Worm (Caenorhabditis elegans): ENCODE data around the gene T11G6.5.
A peak's percentile ranks its signal among the peaks of the same experiment; 100 is the strongest.

Gene T11G6.5

DNA sequence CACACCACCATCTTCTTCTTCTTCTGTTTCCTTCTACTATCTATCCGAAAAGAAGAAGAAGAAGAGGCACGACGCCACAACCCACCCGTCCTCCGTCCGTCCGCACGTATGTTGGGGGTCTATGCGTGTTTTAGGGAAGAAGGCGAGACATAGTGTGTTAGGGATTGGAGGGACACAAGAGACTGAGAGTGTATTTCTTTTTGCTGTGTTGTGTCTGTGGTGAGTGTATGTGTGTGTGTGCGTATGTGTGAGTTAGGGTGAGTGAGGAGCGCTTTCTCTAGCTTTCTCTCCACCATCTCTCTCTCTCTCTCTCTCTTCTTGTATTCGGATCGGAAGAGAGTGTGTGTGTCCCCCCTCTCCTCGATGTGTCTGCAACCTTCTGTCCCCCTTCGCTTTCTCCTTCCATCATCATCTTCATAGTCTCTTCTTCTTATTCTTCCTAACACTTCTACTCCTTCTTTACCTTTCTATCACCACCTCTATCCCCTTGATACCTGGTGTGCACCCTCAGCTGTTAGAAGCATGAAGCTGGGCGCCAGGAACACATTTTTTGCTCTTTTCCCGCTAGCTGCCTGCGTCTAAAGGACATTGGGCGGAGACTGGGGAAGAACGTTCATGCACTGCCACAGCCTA is 20.8 kb downstream of the T11G6.5 start:
- TF ChIP-seq flt-1 (GFP tag; IDR thresholded peaks at IDR 0.05), result peak; percentile 68; the same call in 1 of the 2 replicates
- peak; percentile 65 for TF ChIP-seq ztf-29 (GFP tag; IDR thresholded peaks at IDR 0.05)
- peak; percentile 54; the same call in 1 of the 2 replicates for TF ChIP-seq klf-2 (GFP tag; conservative IDR thresholded peaks at IDR 0.05)
- 0 out of 2 replicates have a peak, but pooled peaks have one; percentile 23 for TF ChIP-seq ref-1 (GFP tag; conservative IDR thresholded peaks at IDR 0.05)
- TF ChIP-seq tab-1 (GFP tag; IDR thresholded peaks at IDR 0.05), result no peak
- TF ChIP-seq ztf-23 (GFP tag; IDR thresholded peaks at IDR 0.05), result no peak
- TF ChIP-seq cog-1 (tag; optimal IDR thresholded peaks at IDR 0.05), result peak; percentile 91
- TF ChIP-seq T22C8.4 (GFP tag; IDR thresholded peaks at IDR 0.05), result no peak

DNA sequence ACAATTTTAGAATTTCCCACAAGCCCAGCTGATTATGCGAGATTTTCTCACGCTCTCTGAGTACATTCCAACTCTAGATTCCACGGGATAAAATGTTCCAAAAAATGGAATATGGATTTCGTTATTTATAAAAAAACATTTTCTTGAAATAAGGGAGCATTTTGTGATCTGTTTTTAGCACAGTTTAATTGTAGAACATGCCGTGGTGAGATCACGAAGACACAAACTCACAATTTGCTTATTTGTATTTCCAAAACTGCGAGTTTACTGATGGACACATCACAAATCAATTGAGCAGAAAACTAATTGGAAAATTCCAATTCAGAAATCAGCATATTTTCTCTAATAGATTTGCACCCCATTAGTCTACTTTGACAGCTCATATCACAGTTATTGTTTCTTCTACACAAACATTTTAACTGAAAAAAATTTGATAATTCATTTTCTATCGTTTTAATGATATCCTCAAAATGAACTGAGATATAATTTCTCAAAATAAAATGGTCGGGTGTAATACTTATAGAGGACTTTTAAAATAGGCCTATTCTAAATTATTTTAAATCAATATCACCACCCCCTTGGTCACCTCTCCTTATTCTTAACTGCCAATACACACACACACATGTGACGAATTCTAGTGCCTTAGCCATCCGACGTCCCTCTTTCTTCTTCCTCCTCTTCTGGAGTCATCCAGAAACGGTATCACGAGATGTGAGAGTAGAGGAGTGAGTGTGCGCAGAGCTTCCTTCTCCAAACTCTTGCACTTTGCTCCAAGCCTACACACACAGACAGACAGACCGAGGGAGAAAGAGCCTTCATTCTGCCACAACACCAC is 21.5 kb downstream of the T11G6.5 start:
- TF ChIP-seq med-1 (GFP tag; optimal IDR thresholded peaks at IDR 0.05; ENCODE audit: insufficient read depth) (no peak), ref-1 (GFP tag; conservative IDR thresholded peaks at IDR 0.05) (no peak), ztf-23 (GFP tag; IDR thresholded peaks at IDR 0.05) (no peak), ztf-29 (GFP tag; IDR thresholded peaks at IDR 0.05) (no peak), T22C8.4 (GFP tag; IDR thresholded peaks at IDR 0.05) (no peak), klf-2 (GFP tag; conservative IDR thresholded peaks at IDR 0.05) (no peak), flt-1 (GFP tag; IDR thresholded peaks at IDR 0.05) (no peak), cog-1 (tag; optimal IDR thresholded peaks at IDR 0.05) (no peak), tab-1 (GFP tag; IDR thresholded peaks at IDR 0.05) (no peak)

DNA sequence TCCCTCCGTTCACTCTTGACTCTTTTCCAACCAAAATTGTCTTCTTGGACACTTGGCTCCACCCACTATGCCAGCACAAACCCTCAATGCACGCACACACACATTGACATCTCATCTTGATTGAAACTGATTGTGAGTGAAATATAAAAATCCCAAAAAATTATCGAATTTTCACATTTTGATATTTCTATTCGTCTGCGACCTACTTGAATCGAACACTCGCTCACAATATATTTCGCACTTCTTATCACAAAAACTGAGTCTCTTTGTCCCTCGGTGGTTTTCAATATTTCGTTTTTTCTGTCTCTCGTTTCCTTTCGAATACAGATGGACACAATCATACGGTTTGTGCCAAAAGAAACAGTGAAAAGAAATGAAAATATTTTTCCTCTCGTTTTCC is 22.4 kb downstream of the T11G6.5 start:
- no peak for TF ChIP-seq ref-1 (GFP tag; conservative IDR thresholded peaks at IDR 0.05)
- TF ChIP-seq tab-1 (GFP tag; IDR thresholded peaks at IDR 0.05), result no peak
- no peak for TF ChIP-seq klf-2 (GFP tag; conservative IDR thresholded peaks at IDR 0.05)
- TF ChIP-seq cog-1 (tag; optimal IDR thresholded peaks at IDR 0.05), result no peak
- TF ChIP-seq T22C8.4 (GFP tag; IDR thresholded peaks at IDR 0.05), result no peak
- TF ChIP-seq ztf-23 (GFP tag; IDR thresholded peaks at IDR 0.05), result no peak
- no peak for TF ChIP-seq ztf-29 (GFP tag; IDR thresholded peaks at IDR 0.05)
- no peak for TF ChIP-seq flt-1 (GFP tag; IDR thresholded peaks at IDR 0.05)
- TF ChIP-seq med-1 (GFP tag; optimal IDR thresholded peaks at IDR 0.05; ENCODE audit: insufficient read depth), result no peak

DNA sequence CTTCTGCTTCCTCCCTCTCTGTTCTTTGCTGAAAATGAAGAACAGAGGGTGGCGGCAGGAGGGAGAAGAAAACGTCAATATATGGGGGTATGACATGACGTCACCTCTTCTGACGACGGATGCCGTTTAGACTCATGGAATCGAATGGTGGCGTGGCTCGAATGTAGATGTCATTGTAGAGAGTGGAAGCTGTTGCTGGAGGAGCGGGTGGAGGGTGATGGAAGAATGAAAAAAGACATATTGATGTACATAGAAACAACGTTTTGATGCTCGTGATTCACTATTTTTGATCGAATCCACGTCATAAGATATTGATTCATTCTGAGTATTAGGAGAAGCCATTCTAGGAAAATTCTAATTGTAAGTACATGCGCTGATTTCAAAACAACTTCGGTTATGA is 23.5 kb downstream of the T11G6.5 start:
- TF ChIP-seq T22C8.4 (GFP tag; IDR thresholded peaks at IDR 0.05) (no peak), ref-1 (GFP tag; conservative IDR thresholded peaks at IDR 0.05) (no peak), flt-1 (GFP tag; IDR thresholded peaks at IDR 0.05) (no peak), ztf-29 (GFP tag; IDR thresholded peaks at IDR 0.05) (no peak), klf-2 (GFP tag; conservative IDR thresholded peaks at IDR 0.05) (0 out of 2 replicates have a peak, but pooled peaks have one; percentile 15), med-1 (GFP tag; optimal IDR thresholded peaks at IDR 0.05; ENCODE audit: insufficient read depth) (no peak), cog-1 (tag; optimal IDR thresholded peaks at IDR 0.05) (no peak), ztf-23 (GFP tag; IDR thresholded peaks at IDR 0.05) (no peak)

DNA sequence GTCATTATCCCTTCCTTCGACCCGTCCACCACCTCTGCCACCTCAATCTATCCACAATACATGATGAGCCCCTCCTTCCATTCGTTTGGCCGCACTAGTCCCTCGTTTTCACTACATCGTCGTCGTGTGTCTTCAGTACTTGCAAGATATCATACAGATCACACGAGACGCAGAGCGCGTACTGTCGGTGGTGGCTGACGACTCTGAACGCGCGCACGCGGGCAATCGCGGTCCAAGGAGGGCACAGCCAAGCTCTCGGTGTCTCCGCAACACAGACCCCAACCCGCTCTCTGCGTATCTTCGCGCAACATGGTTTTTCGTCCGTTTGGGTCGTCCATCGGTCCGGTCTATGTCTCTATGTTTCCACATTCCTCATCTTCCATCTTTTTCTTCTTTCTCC is 25.5 kb downstream of the T11G6.5 start:
- TF ChIP-seq T22C8.4 (GFP tag; IDR thresholded peaks at IDR 0.05) (no peak), cog-1 (tag; optimal IDR thresholded peaks at IDR 0.05) (peak; percentile 58), med-1 (GFP tag; optimal IDR thresholded peaks at IDR 0.05; ENCODE audit: insufficient read depth) (no peak), ztf-23 (GFP tag; IDR thresholded peaks at IDR 0.05) (0 out of 2 replicates have a peak, but pooled peaks have one; percentile 33), tab-1 (GFP tag; IDR thresholded peaks at IDR 0.05) (peak; percentile 74), klf-2 (GFP tag; conservative IDR thresholded peaks at IDR 0.05) (no peak), ztf-29 (GFP tag; IDR thresholded peaks at IDR 0.05) (no peak; the same call in 1 of the 2 replicates), ref-1 (GFP tag; conservative IDR thresholded peaks at IDR 0.05) (no peak), flt-1 (GFP tag; IDR thresholded peaks at IDR 0.05) (peak; percentile 54; the same call in 1 of the 2 replicates)

DNA sequence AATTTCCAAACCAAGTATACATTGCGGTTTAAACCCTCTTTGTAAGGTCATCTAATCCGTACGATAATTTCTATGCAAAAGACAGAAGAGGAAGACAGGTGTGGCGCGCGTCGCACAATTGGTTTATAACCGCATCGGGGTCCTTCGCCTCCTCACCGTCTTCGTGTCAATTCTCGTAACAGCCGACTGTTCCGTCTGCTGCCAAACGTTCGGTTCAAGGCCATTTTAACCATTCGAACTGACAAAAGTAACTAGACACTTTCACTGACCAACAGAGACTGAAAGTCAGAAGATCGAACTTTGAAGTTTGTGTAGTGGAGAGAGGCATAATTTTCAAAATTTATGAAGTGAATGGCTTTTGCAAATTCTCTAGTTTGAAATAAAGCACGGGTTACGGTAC is 26.6 kb downstream of the T11G6.5 start:
- TF ChIP-seq flt-1 (GFP tag; IDR thresholded peaks at IDR 0.05) (no peak), ztf-23 (GFP tag; IDR thresholded peaks at IDR 0.05) (no peak), med-1 (GFP tag; optimal IDR thresholded peaks at IDR 0.05; ENCODE audit: insufficient read depth) (no peak), ref-1 (GFP tag; conservative IDR thresholded peaks at IDR 0.05) (no peak), tab-1 (GFP tag; IDR thresholded peaks at IDR 0.05) (no peak), T22C8.4 (GFP tag; IDR thresholded peaks at IDR 0.05) (no peak), ztf-29 (GFP tag; IDR thresholded peaks at IDR 0.05) (no peak), cog-1 (tag; optimal IDR thresholded peaks at IDR 0.05) (no peak), klf-2 (GFP tag; conservative IDR thresholded peaks at IDR 0.05) (no peak)

DNA sequence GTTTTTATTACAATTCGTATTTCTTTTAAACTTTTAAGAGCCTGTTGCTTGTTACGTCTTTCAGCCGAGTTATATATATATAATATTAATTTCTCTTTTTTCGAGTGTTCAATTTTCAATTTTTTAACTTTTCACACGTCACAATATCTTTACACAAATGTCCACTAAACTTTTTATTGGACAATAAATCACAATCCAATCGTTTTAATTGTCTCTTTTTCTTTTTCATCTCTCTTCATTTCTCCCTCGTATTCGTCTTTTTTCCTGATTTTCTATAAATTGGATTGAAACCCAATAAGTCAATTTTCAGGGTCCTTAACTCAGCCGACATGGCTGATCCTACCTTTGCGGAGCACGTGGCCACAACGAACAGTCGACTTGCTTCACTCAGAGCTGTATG is 30.5 kb downstream of the T11G6.5 start, which contains the start of gene miz-1:
Gene miz-1, plus strand, starts transcription at position 301 of the 400 bp plus-strand sequence.
- TF ChIP-seq ztf-29 (GFP tag; IDR thresholded peaks at IDR 0.05) (no peak), ref-1 (GFP tag; conservative IDR thresholded peaks at IDR 0.05) (no peak), ztf-23 (GFP tag; IDR thresholded peaks at IDR 0.05) (no peak), T22C8.4 (GFP tag; IDR thresholded peaks at IDR 0.05) (no peak), med-1 (GFP tag; optimal IDR thresholded peaks at IDR 0.05; ENCODE audit: insufficient read depth) (no peak), tab-1 (GFP tag; IDR thresholded peaks at IDR 0.05) (no peak), cog-1 (tag; optimal IDR thresholded peaks at IDR 0.05) (no peak), klf-2 (GFP tag; conservative IDR thresholded peaks at IDR 0.05) (no peak), flt-1 (GFP tag; IDR thresholded peaks at IDR 0.05) (no peak)

DNA sequence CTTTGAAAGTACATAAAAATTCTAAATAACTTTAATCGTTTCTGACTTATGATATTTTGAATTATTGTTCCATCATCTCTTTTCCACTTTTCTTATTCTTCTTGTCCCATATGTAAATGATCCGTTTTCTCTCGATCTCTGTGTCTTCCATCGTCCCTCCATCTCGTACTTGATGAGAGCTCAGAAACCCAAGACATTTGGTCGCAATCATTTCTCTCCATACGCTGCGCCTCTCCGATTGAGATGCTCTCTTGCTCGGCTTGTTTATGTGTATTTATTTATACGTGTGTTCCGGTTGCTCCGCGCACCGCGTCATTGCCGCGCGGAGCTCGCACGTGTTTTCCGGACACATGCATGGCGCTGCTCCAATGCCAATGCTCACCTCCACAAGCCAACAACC is 31.2 kb downstream of the T11G6.5 start:
- TF ChIP-seq ref-1 (GFP tag; conservative IDR thresholded peaks at IDR 0.05), result no peak
- no peak for TF ChIP-seq klf-2 (GFP tag; conservative IDR thresholded peaks at IDR 0.05)
- no peak for TF ChIP-seq tab-1 (GFP tag; IDR thresholded peaks at IDR 0.05)
- no peak for TF ChIP-seq cog-1 (tag; optimal IDR thresholded peaks at IDR 0.05)
- no peak for TF ChIP-seq ztf-23 (GFP tag; IDR thresholded peaks at IDR 0.05)
- no peak for TF ChIP-seq T22C8.4 (GFP tag; IDR thresholded peaks at IDR 0.05)
- TF ChIP-seq ztf-29 (GFP tag; IDR thresholded peaks at IDR 0.05), result no peak
- TF ChIP-seq med-1 (GFP tag; optimal IDR thresholded peaks at IDR 0.05; ENCODE audit: insufficient read depth), result no peak
- TF ChIP-seq flt-1 (GFP tag; IDR thresholded peaks at IDR 0.05), result no peak

DNA sequence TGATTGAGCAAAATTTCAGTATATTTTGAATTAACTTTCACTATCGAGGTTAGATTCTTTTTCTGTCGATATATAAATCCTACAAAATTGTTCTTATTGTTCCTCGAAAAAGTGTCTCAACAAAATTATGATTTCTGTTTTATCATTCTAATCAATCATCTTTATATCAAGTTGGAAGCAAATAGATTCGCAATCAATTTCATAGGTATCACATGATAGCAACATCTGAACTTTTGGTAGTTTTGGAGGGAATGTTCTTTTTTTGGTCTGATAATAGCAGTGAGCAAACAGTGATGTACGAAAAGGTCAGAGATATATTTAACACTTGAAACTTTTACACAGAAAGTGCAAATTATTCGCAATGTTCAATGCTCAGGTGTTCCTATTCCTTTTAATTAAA is 31.7 kb downstream of the T11G6.5 start:
- TF ChIP-seq cog-1 (tag; optimal IDR thresholded peaks at IDR 0.05) (no peak), T22C8.4 (GFP tag; IDR thresholded peaks at IDR 0.05) (no peak), klf-2 (GFP tag; conservative IDR thresholded peaks at IDR 0.05) (no peak), med-1 (GFP tag; optimal IDR thresholded peaks at IDR 0.05; ENCODE audit: insufficient read depth) (no peak), tab-1 (GFP tag; IDR thresholded peaks at IDR 0.05) (no peak), ztf-29 (GFP tag; IDR thresholded peaks at IDR 0.05) (no peak), ref-1 (GFP tag; conservative IDR thresholded peaks at IDR 0.05) (no peak)
